Worm (Caenorhabditis elegans): ENCODE results near the gene Y47D3B.3.

DNA sequence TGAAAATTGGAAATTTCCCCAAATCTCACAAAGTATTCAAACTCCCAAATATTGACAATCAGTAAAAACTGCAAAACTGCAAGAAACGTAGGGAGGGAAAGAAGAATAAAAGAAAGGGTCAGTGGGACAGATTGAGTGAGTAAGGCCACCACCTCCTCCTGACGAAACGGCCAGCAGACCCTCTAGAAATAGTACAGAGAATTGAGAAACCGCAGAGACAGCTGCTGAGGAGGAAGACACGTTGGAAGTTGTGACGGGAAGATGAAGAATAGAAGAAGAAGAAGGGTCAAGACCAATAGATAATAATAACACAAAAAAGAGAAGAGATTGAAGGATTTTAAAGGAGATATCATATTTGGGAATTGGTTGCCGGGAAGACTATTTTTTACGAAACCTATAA, 17.0 kb upstream of the Y47D3B.3 start:
- TF ChIP-seq flt-1 (GFP tag; IDR thresholded peaks at IDR 0.05) (no peak), ztf-29 (GFP tag; IDR thresholded peaks at IDR 0.05) (no peak), ref-1 (GFP tag; conservative IDR thresholded peaks at IDR 0.05) (no peak)
